Worm (Caenorhabditis elegans) whole organism, L2 larva: ENCODE data around the gene cnc-9.

ENCODE experiments used
- R02D3.7 ChIP-seq: fragments of 150-350 bp; optimal IDR thresholded peaks from 2 replicates; lab custom pipeline; 2014; ENCODE audit warnings: missing biosample characterization, missing genetic modification characterization
- ama-1 ChIP-seq: fragments of 150-350 bp; optimal IDR thresholded peaks from 2 replicates; lab custom pipeline; 2018; ENCODE audit warnings: inconsistent platforms
- ceh-82 ChIP-seq: fragments of 150-350 bp; optimal IDR thresholded peaks from 2 replicates; lab custom pipeline; 2014; ENCODE audit warnings: missing biosample characterization, missing genetic modification characterization
- crh-2 ChIP-seq: sonication (generic microtip); optimal IDR thresholded peaks from 2 replicates; lab custom pipeline; 2017; ENCODE audit warnings: missing biosample characterization, missing genetic modification characterization
- egl-27 ChIP-seq: sonication (generic microtip); optimal IDR thresholded peaks from 3 replicates; lab custom pipeline; 2017; ENCODE audit warnings: missing biosample characterization, missing genetic modification reagents, missing genetic modification characterization
- lsy-2 ChIP-seq, 2 experiments: fragments of 150-350 bp in 1 of 2; sonication (generic microtip) in 1 of 2; optimal IDR thresholded peaks; 2 replicates each; lab custom pipeline; 2014 to 2017; ENCODE audit warnings: missing biosample characterization in 2 of 2, missing genetic modification characterization in 2 of 2
- mdl-1 ChIP-seq, 2 experiments: fragments of 150-350 bp in 1 of 2; sonication (generic microtip) in 1 of 2; optimal IDR thresholded peaks; 2 replicates each; lab custom pipeline; 2017; ENCODE audit warnings: missing biosample characterization in 2 of 2, missing genetic modification characterization in 2 of 2
- nhr-12 ChIP-seq: fragments of 150-350 bp; optimal IDR thresholded peaks from 2 replicates; lab custom pipeline; 2014; ENCODE audit warnings: missing biosample characterization, missing genetic modification characterization
- nhr-23 ChIP-seq: fragments of 150-350 bp; optimal IDR thresholded peaks from 2 replicates; lab custom pipeline; 2014; ENCODE audit warnings: missing biosample characterization, missing genetic modification reagents, missing genetic modification characterization
- nhr-25 ChIP-seq: fragments of 150-350 bp; sonication (generic microtip); optimal IDR thresholded peaks from 3 replicates; lab custom pipeline; 2014; ENCODE audit warnings: missing biosample characterization, missing genetic modification characterization
- snpc-4 ChIP-seq: fragments of 150-350 bp; optimal IDR thresholded peaks from 2 replicates; lab custom pipeline; 2014; ENCODE audit warnings: missing biosample characterization, missing genetic modification characterization
- unc-62 ChIP-seq: fragments of 150-350 bp; optimal IDR thresholded peaks from 2 replicates; lab custom pipeline; 2014; ENCODE audit warnings: missing biosample characterization, missing genetic modification reagents, missing genetic modification characterization

- no peak for TF ChIP-seq ceh-82
- TF ChIP-seq mdl-1 (tag; optimal IDR thresholded peaks at IDR 0.05; lab: Kevin White, UChicago): no peak
- TF ChIP-seq nhr-25: no peak
- no peak for TF ChIP-seq lsy-2 (tag; optimal IDR thresholded peaks at IDR 0.05; lab: Kevin White, UChicago)
- TF ChIP-seq unc-62 (GFP tag; lab: Kevin White, UChicago): no peak
- TF ChIP-seq crh-2 (tag; lab: Kevin White, UChicago): no peak
- no peak for TF ChIP-seq snpc-4 (tag; lab: Kevin White, UChicago)
- TF ChIP-seq nhr-23: no peak
- TF ChIP-seq nhr-12 (tag; lab: Kevin White, UChicago): no peak
- TF ChIP-seq egl-27 (tag; lab: Kevin White, UChicago): no peak
- no peak for TF ChIP-seq R02D3.7
- TF ChIP-seq ama-1 (lab: Kevin White, UChicago): no peak
These were observed 46.4 kb downstream of the cnc-9 start for ce11 chrV:7353602-7354001.
